Worm (Caenorhabditis elegans) whole organism, L2 larva: ENCODE measurements around the gene F43G6.4.

Experiments used
- C34F6.9 ChIP-seq: fragments of 150-350 bp; optimal IDR thresholded peaks from 2 replicates; lab custom pipeline; 2014; ENCODE audit warnings: missing biosample characterization, missing genetic modification characterization
- F13H6.1 ChIP-seq: sonication (generic microtip); optimal IDR thresholded peaks from 2 replicates; lab custom pipeline; 2016; ENCODE audit warnings: missing genetic modification characterization, missing compliant biosample characterization
- R02D3.7 ChIP-seq: fragments of 150-350 bp; optimal IDR thresholded peaks from 2 replicates; lab custom pipeline; 2014; ENCODE audit warnings: missing biosample characterization, missing genetic modification characterization
- Y55F3AM.14 ChIP-seq: fragments of 200-800 bp; sonication (Bioruptor generic); optimal IDR thresholded peaks from 2 replicates; lab custom pipeline; 2018; ENCODE audit warnings: mild to moderate bottlenecking, missing genetic modification characterization, missing compliant biosample characterization
- ZK546.5 ChIP-seq: sonication (generic microtip); optimal IDR thresholded peaks from 2 replicates; lab custom pipeline; 2017; ENCODE audit warnings: missing biosample characterization, missing genetic modification characterization
- alr-1 ChIP-seq: fragments of 150-350 bp; optimal IDR thresholded peaks from 2 replicates; lab custom pipeline; 2014; ENCODE audit warnings: missing biosample characterization, missing genetic modification characterization
- aly-2 ChIP-seq: fragments of 150-350 bp; optimal IDR thresholded peaks from 2 replicates; lab custom pipeline; 2014; ENCODE audit warnings: missing biosample characterization, missing genetic modification characterization
- ama-1 ChIP-seq: fragments of 150-350 bp; optimal IDR thresholded peaks from 2 replicates; lab custom pipeline; 2018; ENCODE audit warnings: inconsistent platforms
- blmp-1 ChIP-seq: sonication (generic microtip); optimal IDR thresholded peaks from 2 replicates; lab custom pipeline; 2017; ENCODE audit warnings: missing genetic modification characterization, mild to moderate bottlenecking, missing compliant biosample characterization, antibody characterized with exemption, moderate library complexity; ENCODE audit not compliant: insufficient read depth
- dmd-4 ChIP-seq: sonication (generic microtip); optimal IDR thresholded peaks from 2 replicates; lab custom pipeline; 2017; ENCODE audit warnings: missing biosample characterization, missing genetic modification characterization
- elt-1 ChIP-seq: fragments of 150-350 bp; optimal IDR thresholded peaks from 2 replicates; lab custom pipeline; 2014; ENCODE audit warnings: missing biosample characterization, missing genetic modification characterization
- elt-3 ChIP-seq: sonication (generic microtip); optimal IDR thresholded peaks from 2 replicates; lab custom pipeline; 2017; ENCODE audit warnings: missing biosample characterization, missing genetic modification characterization
- fos-1 ChIP-seq: fragments of 150-350 bp; optimal IDR thresholded peaks from 2 replicates; lab custom pipeline; 2014; ENCODE audit warnings: missing biosample characterization, missing genetic modification characterization
- lin-39 ChIP-seq: fragments of 150-350 bp; optimal IDR thresholded peaks from 2 replicates; lab custom pipeline; 2014; ENCODE audit warnings: missing biosample characterization, missing genetic modification reagents, missing genetic modification characterization
- lsy-2 ChIP-seq, 2 experiments: fragments of 150-350 bp in 1 of 2; sonication (generic microtip) in 1 of 2; optimal IDR thresholded peaks; 2 replicates each; lab custom pipeline; 2014 to 2017; ENCODE audit warnings: missing biosample characterization in 2 of 2, missing genetic modification characterization in 2 of 2
- mab-5 ChIP-seq: fragments of 150-350 bp; optimal IDR thresholded peaks from 2 replicates; lab custom pipeline; 2014; ENCODE audit warnings: missing biosample characterization, missing genetic modification characterization
- mbf-1 ChIP-seq: sonication (generic microtip); optimal IDR thresholded peaks from 2 replicates; lab custom pipeline; 2017; ENCODE audit warnings: missing biosample characterization, missing genetic modification characterization
- mdl-1 ChIP-seq, 2 experiments: fragments of 150-350 bp in 1 of 2; sonication (generic microtip) in 1 of 2; optimal IDR thresholded peaks; 2 replicates each; lab custom pipeline; 2017; ENCODE audit warnings: missing biosample characterization in 2 of 2, missing genetic modification characterization in 2 of 2
- nhr-10 ChIP-seq: sonication (generic microtip); optimal IDR thresholded peaks from 2 replicates; lab custom pipeline; 2017; ENCODE audit warnings: missing biosample characterization, missing genetic modification characterization
- nhr-11 ChIP-seq: fragments of 150-350 bp; optimal IDR thresholded peaks from 2 replicates; lab custom pipeline; 2014; ENCODE audit warnings: missing biosample characterization, missing genetic modification characterization
- nhr-12 ChIP-seq: fragments of 150-350 bp; optimal IDR thresholded peaks from 2 replicates; lab custom pipeline; 2014; ENCODE audit warnings: missing biosample characterization, missing genetic modification characterization
- nhr-129 ChIP-seq: fragments of 150-350 bp; optimal IDR thresholded peaks from 2 replicates; lab custom pipeline; 2014; ENCODE audit warnings: missing biosample characterization, missing genetic modification characterization
- nhr-21 ChIP-seq: fragments of 150-350 bp; optimal IDR thresholded peaks from 2 replicates; lab custom pipeline; 2014; ENCODE audit warnings: missing biosample characterization, missing genetic modification characterization
- nhr-23 ChIP-seq: fragments of 150-350 bp; optimal IDR thresholded peaks from 2 replicates; lab custom pipeline; 2014; ENCODE audit warnings: missing biosample characterization, missing genetic modification reagents, missing genetic modification characterization
- nhr-237 ChIP-seq: fragments of 150-350 bp; optimal IDR thresholded peaks from 2 replicates; lab custom pipeline; 2014; ENCODE audit warnings: missing biosample characterization, missing genetic modification characterization
- nhr-6 ChIP-seq: fragments of 150-350 bp; optimal IDR thresholded peaks from 2 replicates; lab custom pipeline; 2014; ENCODE audit warnings: missing biosample characterization, missing genetic modification characterization
- nhr-77 ChIP-seq: fragments of 150-350 bp; optimal IDR thresholded peaks from 2 replicates; lab custom pipeline; 2014; ENCODE audit warnings: missing biosample characterization, missing genetic modification characterization
- peb-1 ChIP-seq: fragments of 150-350 bp; optimal IDR thresholded peaks from 2 replicates; lab custom pipeline; 2014; ENCODE audit warnings: missing biosample characterization, missing genetic modification characterization
- sem-4 ChIP-seq: fragments of 150-350 bp; optimal IDR thresholded peaks from 2 replicates; lab custom pipeline; 2014; ENCODE audit warnings: missing biosample characterization, missing genetic modification reagents, missing genetic modification characterization
- sma-3 ChIP-seq: sonication (generic microtip); optimal IDR thresholded peaks from 2 replicates; lab custom pipeline; 2016; ENCODE audit warnings: missing genetic modification reagents, missing genetic modification characterization, missing compliant biosample characterization
- sma-9 ChIP-seq, 2 experiments: fragments of 150-350 bp in 1 of 2; sonication (generic microtip) in 1 of 2; optimal IDR thresholded peaks; 2 replicates each; lab custom pipeline; 2014 to 2016; ENCODE audit warnings: missing genetic modification characterization in 2 of 2, mild to moderate bottlenecking in 1 of 2, missing biosample characterization in 1 of 2, missing compliant biosample characterization in 1 of 2, missing genetic modification reagents in 1 of 2, moderate library complexity in 1 of 2
- snpc-4 ChIP-seq: fragments of 150-350 bp; optimal IDR thresholded peaks from 2 replicates; lab custom pipeline; 2014; ENCODE audit warnings: missing biosample characterization, missing genetic modification characterization
- unc-39 ChIP-seq: fragments of 150-350 bp; optimal IDR thresholded peaks from 2 replicates; lab custom pipeline; 2014; ENCODE audit warnings: missing biosample characterization, missing genetic modification characterization
- unc-62 ChIP-seq: fragments of 150-350 bp; optimal IDR thresholded peaks from 2 replicates; lab custom pipeline; 2014; ENCODE audit warnings: missing biosample characterization, missing genetic modification reagents, missing genetic modification characterization
- zag-1 ChIP-seq: fragments of 150-350 bp; optimal IDR thresholded peaks from 2 replicates; lab custom pipeline; 2014; ENCODE audit warnings: missing biosample characterization, missing genetic modification characterization
- ztf-1 ChIP-seq: fragments of 200-800 bp; sonication (Bioruptor generic); conservative IDR thresholded peaks from 2 replicates; pipeline ENCODE4 v1.3.6; 2022; ENCODE audit warnings: missing genetic modification characterization, missing compliant biosample characterization

The F43G6.4 gene

DNA sequence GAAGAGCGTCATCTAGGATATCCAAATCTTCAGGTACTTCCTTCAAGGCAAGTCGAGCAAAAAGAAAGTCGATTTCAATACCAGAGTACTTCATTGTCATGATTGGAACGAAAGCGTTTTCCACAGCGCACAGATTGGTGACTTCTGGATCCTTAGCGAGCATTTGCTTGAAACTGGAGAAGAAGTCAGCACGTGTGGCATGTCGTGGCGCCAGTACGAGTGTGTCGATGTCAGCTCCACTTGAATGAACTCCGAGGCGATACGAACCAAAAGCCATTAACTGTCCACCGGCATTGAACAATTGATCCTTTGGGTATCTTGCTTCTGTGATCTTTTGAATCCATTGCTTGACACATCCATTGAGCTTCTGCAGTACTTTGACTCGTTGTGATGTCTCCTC, 25.5 kb downstream of the F43G6.4 start:
- no peak for TF ChIP-seq nhr-129 (tag; lab: Kevin White, UChicago)
- no peak for TF ChIP-seq nhr-21 (tag; lab: Kevin White, UChicago)
- no peak for TF ChIP-seq zag-1 (tag; lab: Kevin White, UChicago)
- no peak for TF ChIP-seq F13H6.1 (tag; lab: Kevin White, UChicago)
- TF ChIP-seq, all 48 proteins: peak for 0

DNA sequence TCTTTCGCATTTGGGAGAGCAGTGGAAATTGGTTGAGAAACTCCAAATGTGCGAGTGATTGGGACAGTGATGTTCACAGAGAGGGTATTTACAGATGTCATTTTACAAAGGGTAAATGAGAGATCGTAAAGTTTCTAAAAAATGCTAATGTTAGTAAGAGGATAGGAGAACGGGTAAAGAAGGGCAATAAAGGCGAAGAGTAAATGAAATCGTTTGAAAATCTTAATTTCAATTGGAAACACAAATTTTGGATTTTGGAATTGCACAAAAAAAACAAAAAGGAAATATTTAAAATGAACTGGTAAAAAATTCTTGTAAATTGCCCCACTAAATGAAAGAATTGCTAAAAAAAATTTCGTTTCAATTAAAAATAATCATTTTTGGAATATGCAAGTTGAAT, 25.9 kb downstream of the F43G6.4 start, which contains the start of gene pap-3:
pap-3 (minus strand) TSS at position 101 of the 400 bp plus-strand sequence.
- TF ChIP-seq nhr-77 (tag; lab: Kevin White, UChicago) (no peak), nhr-6 (tag; lab: Kevin White, UChicago) (no peak), ama-1 (lab: Kevin White, UChicago) (no peak), ztf-1 (GFP tag; lab: Robert Waterston, UW) (no peak), nhr-10 (tag; lab: Kevin White, UChicago) (no peak), nhr-12 (no peak), aly-2 (tag; lab: Kevin White, UChicago) (no peak), Y55F3AM.14 (GFP tag; lab: Kevin White, UChicago) (no peak), peb-1 (tag; lab: Kevin White, UChicago) (no peak), blmp-1 (tag; lab: Kevin White, UChicago) (no peak), nhr-237 (tag; lab: Kevin White, UChicago) (no peak), dmd-4 (tag; lab: Kevin White, UChicago) (no peak), nhr-23 (tag; lab: Kevin White, UChicago) (no peak), snpc-4 (tag; lab: Kevin White, UChicago) (no peak), F13H6.1 (tag; lab: Kevin White, UChicago) (no peak), mdl-1 (tag; optimal IDR thresholded peaks at IDR 0.05; lab: Kevin White, UChicago) (no peak)

DNA sequence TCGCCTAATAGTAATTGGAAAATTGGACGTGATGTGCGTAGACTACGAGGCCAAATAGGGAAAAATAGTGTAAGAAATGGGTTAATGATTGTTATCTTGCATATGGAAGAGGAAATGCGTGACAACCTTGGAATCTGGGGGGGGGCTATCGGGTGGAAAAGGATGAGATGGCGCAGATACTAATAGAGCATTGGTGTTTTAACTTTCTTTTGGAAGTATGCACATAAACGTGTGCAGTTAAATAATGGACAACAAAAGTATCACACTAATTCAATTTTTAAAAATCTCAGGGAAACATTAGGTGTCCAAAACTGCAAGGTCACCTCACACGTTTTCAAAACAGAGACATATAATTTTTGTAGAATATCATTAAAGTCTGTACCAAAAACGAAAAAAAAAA, 29.3 kb downstream of the F43G6.4 start, which contains the start of gene Y6D1A.2:
Y6D1A.2 (minus strand) TSS at position 101 of the 400 bp plus-strand sequence.
- TF ChIP-seq unc-62 (GFP tag; lab: Kevin White, UChicago) (no peak), fos-1 (tag; lab: Kevin White, UChicago) (no peak), lin-39 (tag; lab: Kevin White, UChicago) (no peak), ama-1 (lab: Kevin White, UChicago) (no peak), nhr-11 (tag; lab: Kevin White, UChicago) (no peak), sma-3 (GFP tag; lab: Kevin White, UChicago) (no peak), nhr-10 (tag; lab: Kevin White, UChicago) (no peak), F13H6.1 (tag; lab: Kevin White, UChicago) (no peak), alr-1 (tag; lab: Kevin White, UChicago) (no peak), elt-1 (no peak), nhr-6 (tag; lab: Kevin White, UChicago) (no peak), sma-9 (GFP tag; optimal IDR thresholded peaks at IDR 0.05; lab: Kevin White, UChicago) (no peak), sma-9 (tag; optimal IDR thresholded peaks at IDR 0.05; lab: Kevin White, UChicago) (no peak), mbf-1 (tag; lab: Kevin White, UChicago) (no peak), ZK546.5 (tag; lab: Kevin White, UChicago) (no peak), R02D3.7 (tag; lab: Kevin White, UChicago) (no peak), mab-5 (no peak), sem-4 (no peak)
- TF ChIP-seq, all 48 proteins: peak for 0

DNA sequence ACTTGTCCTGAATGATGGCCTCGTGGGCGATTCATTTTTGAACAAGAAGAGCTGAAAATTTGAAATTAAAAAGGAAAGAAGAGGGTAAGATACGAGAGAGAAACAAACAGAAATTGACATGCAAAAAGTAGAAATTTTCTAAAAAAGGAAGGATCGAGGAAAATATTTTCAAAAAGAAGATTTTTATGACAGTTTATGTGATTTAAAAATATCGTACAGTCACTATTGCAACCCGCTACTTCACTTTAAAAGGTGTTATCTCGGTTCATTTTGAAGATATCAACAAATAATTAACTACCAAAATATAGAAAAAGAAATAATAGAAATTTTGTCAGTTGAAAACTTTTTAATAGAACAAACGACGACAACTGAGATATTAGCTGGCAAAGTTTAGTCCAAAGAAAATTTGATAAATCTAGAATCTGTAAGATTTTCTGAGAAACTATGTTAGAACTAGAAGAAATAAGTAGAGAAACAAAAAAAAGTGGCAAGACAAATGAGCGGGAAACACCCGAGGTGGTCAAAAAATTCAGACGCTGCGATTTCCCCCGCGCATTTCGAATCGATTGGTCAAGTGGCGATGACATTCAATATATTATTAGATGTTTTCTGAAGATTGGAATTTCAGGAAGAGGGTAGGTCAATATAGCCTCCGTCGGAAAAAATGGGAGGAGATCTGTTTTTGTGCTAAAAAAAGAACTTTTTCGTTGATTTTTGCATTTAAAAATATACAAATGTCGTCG, 33.2 kb downstream of the F43G6.4 start, which contains the start of gene Y6D1A.1:
Y6D1A.1 (minus strand) TSS at position 51 of the 743 bp plus-strand sequence.
- TF ChIP-seq dmd-4 (tag; lab: Kevin White, UChicago) (no peak), fos-1 (tag; lab: Kevin White, UChicago) (no peak), mbf-1 (tag; lab: Kevin White, UChicago) (no peak), R02D3.7 (tag; lab: Kevin White, UChicago) (no peak), nhr-237 (tag; lab: Kevin White, UChicago) (no peak), unc-39 (tag; lab: Kevin White, UChicago) (no peak), lsy-2 (tag; optimal IDR thresholded peaks at IDR 0.05; lab: Kevin White, UChicago) (no peak), nhr-12 (no peak), mab-5 (no peak), nhr-77 (tag; lab: Kevin White, UChicago) (no peak), C34F6.9 (tag; lab: Kevin White, UChicago) (no peak), elt-3 (tag; lab: Kevin White, UChicago) (no peak), zag-1 (tag; lab: Kevin White, UChicago) (no peak), nhr-11 (tag; lab: Kevin White, UChicago) (no peak)
